Fruit fly (Drosophila melanogaster): ENCODE data around the gene Nemp.

Gene Nemp

dm6 chrX:16618724-16619123 is 36.1 kb downstream of the Nemp start:
- TF ChIP-seq Ets96B (tag; optimal IDR thresholded peaks at IDR 0.05) = no peak
- no peak for TF ChIP-seq Hr4 (GFP tag; optimal IDR thresholded peaks at IDR 0.05)
- TF ChIP-seq fd85E (GFP tag; optimal IDR thresholded peaks at IDR 0.05) = no peak
- peak; percentile 51 for TF ChIP-seq Blimp-1 (GFP tag; optimal IDR thresholded peaks at IDR 0.05)
- no peak for TF ChIP-seq lz (GFP tag; optimal IDR thresholded peaks at IDR 0.05)
- 0 out of 3 replicates have a peak, but pooled peaks have one; percentile 3 for TF ChIP-seq CG8119 (GFP tag; IDR thresholded peaks at IDR 0.05)
- TF ChIP-seq fkh (GFP tag; optimal IDR thresholded peaks at IDR 0.05) = no peak
- no peak for TF ChIP-seq ss (GFP tag; optimal IDR thresholded peaks at IDR 0.05)

- TF ChIP-seq OdsH (GFP tag; optimal IDR thresholded peaks at IDR 0.05) (no peak), CG8632 (GFP tag; optimal IDR thresholded peaks at IDR 0.05) (no peak), CG34406 (GFP tag; optimal IDR thresholded peaks at IDR 0.05) (no peak), eg (GFP tag; IDR thresholded peaks at IDR 0.05) (no peak), CG7368 (GFP tag; optimal IDR thresholded peaks at IDR 0.05) (no peak), svp (GFP tag) (peak; percentile 44), Blimp-1 (GFP tag; optimal IDR thresholded peaks at IDR 0.05) (peak; percentile 69), CG15336 (GFP tag; IDR thresholded peaks at IDR 0.05) (no peak), CG6163 (GFP tag; IDR thresholded peaks at IDR 0.05) (peak; percentile 19; the same call in 1 of the 3 replicates), Eip75B (GFP tag; optimal IDR thresholded peaks at IDR 0.05) (no peak), lz (GFP tag; optimal IDR thresholded peaks at IDR 0.05) (no peak), CG1621 (tag; optimal IDR thresholded peaks at IDR 0.05) (no peak), Smox (GFP tag; optimal IDR thresholded peaks at IDR 0.05) (no peak), Hr38 (GFP tag; optimal IDR thresholded peaks at IDR 0.05) (no peak), CG11902 (GFP tag; optimal IDR thresholded peaks at IDR 0.05) (no peak), CG8319 (GFP tag; optimal IDR thresholded peaks at IDR 0.05) (no peak), ss (GFP tag; optimal IDR thresholded peaks at IDR 0.05) (peak in 1 of 2 experiments; percentile 21), salr (GFP tag; optimal IDR thresholded peaks at IDR 0.05) (no peak), Lpt (GFP tag; optimal IDR thresholded peaks at IDR 0.05) (no peak), CG11762 (GFP tag; optimal IDR thresholded peaks at IDR 0.05; ENCODE audit: insufficient read depth) (no peak), CG6808 (GFP tag; optimal IDR thresholded peaks at IDR 0.05) (no peak), Eip93F (GFP tag; optimal IDR thresholded peaks at IDR 0.05) (no peak), Gug (GFP tag; IDR thresholded peaks at IDR 0.05) (no peak), achi (GFP tag; optimal IDR thresholded peaks at IDR 0.05) (no peak), CG8119 (GFP tag; IDR thresholded peaks at IDR 0.05) (no peak), vri (GFP tag; optimal IDR thresholded peaks at IDR 0.05) (no peak), fd85E (GFP tag; optimal IDR thresholded peaks at IDR 0.05) (no peak), Eip78C (GFP tag) (peak; percentile 66)
These were observed 37.8 kb downstream of the Nemp start for dm6 chrX:16616773-16617738.

dm6 chrX:16610601-16611058 is 44.2 kb downstream of the Nemp start, which contains the start of gene mbt:
TSS of gene mbt (plus strand) at chrX:16610685.
- TF ChIP-seq esn (GFP tag; optimal IDR thresholded peaks at IDR 0.05) (peak; percentile 22), CG6808 (GFP tag; optimal IDR thresholded peaks at IDR 0.05) (no peak), eg (GFP tag; IDR thresholded peaks at IDR 0.05) (0 out of 3 replicates have a peak, but pooled peaks have one; percentile 11), dsx (GFP tag; optimal IDR thresholded peaks at IDR 0.05; ENCODE audit: poor library complexity, severe bottlenecking) (peak; percentile 20), CG9139 (GFP tag; optimal IDR thresholded peaks at IDR 0.05) (no peak), topi (GFP tag; optimal IDR thresholded peaks at IDR 0.05) (no peak), Eip78C (GFP tag) (peak; percentile 10), CG6854 (GFP tag; optimal IDR thresholded peaks at IDR 0.05) (peak; percentile 4), CG3919 (GFP tag; optimal IDR thresholded peaks at IDR 0.05) (no peak), Sox14 (GFP tag; optimal IDR thresholded peaks at IDR 0.05) (peak; percentile 15), CG8119 (GFP tag; IDR thresholded peaks at IDR 0.05) (peak; percentile 22; the same call in 1 of the 3 replicates), ss (GFP tag; optimal IDR thresholded peaks at IDR 0.05) (peak; percentile 31 to 58)
